Worm (Caenorhabditis elegans) whole organism, late embryonic: ENCODE measurements around the gene T13F3.6.

Source experiments
- C38D4.7 ChIP-seq: fragments of 200-800 bp; sonication (Bioruptor generic); optimal IDR thresholded peaks from 2 replicates; lab custom pipeline; 2018; ENCODE audit warnings: mild to moderate bottlenecking, missing genetic modification characterization, moderate library complexity, missing compliant biosample characterization
- F13H6.1 ChIP-seq: sonication (generic microtip); optimal IDR thresholded peaks from 2 replicates; lab custom pipeline; 2016; ENCODE audit warnings: missing genetic modification characterization, missing compliant biosample characterization
- K02D7.2 ChIP-seq: sonication (generic microtip); optimal IDR thresholded peaks from 2 replicates; lab custom pipeline; 2017; ENCODE audit warnings: mild to moderate bottlenecking, missing genetic modification characterization, missing compliant biosample characterization
- Y22D7AL.16 ChIP-seq: sonication (generic microtip); optimal IDR thresholded peaks from 2 replicates; lab custom pipeline; 2016; ENCODE audit warnings: missing genetic modification characterization, missing compliant biosample characterization
- ahr-1 ChIP-seq: sonication (generic microtip); optimal IDR thresholded peaks from 2 replicates; lab custom pipeline; 2016; ENCODE audit warnings: missing genetic modification characterization, missing compliant biosample characterization
- ama-1 ChIP-seq: fragments of 150-350 bp; optimal IDR thresholded peaks from 2 replicates; lab custom pipeline; 2014
- ceh-14 ChIP-seq: sonication (generic microtip); optimal IDR thresholded peaks from 2 replicates; lab custom pipeline; 2016; ENCODE audit warnings: missing genotype, missing genetic modification characterization, missing compliant biosample characterization
- ceh-19 ChIP-seq: fragments of 200-800 bp; sonication (Bioruptor generic); optimal IDR thresholded peaks from 2 replicates; lab custom pipeline; 2018; ENCODE audit warnings: mild to moderate bottlenecking, missing genetic modification characterization, missing compliant biosample characterization
- ceh-2 ChIP-seq: sonication (generic microtip); optimal IDR thresholded peaks from 2 replicates; lab custom pipeline; 2016; ENCODE audit warnings: missing genotype, missing genetic modification characterization, missing compliant biosample characterization
- ceh-22 ChIP-seq: sonication (generic microtip); optimal IDR thresholded peaks from 2 replicates; lab custom pipeline; 2017; ENCODE audit warnings: missing biosample characterization, missing genetic modification characterization
- ceh-30 ChIP-seq: fragments of 150-350 bp; optimal IDR thresholded peaks from 2 replicates; lab custom pipeline; 2014; ENCODE audit warnings: missing biosample characterization, missing genetic modification characterization
- ceh-31 ChIP-seq: sonication (generic microtip); optimal IDR thresholded peaks from 2 replicates; lab custom pipeline; 2016; ENCODE audit warnings: missing genetic modification characterization, missing compliant biosample characterization
- ceh-34 ChIP-seq: sonication (generic microtip); optimal IDR thresholded peaks from 2 replicates; lab custom pipeline; 2016; ENCODE audit warnings: mild to moderate bottlenecking, missing genetic modification characterization, missing compliant biosample characterization
- ceh-45 ChIP-seq: fragments of 200-800 bp; sonication (Bioruptor generic); IDR thresholded peaks from 2 replicates; pipeline ENCODE4 v1.3.6; 2022; ENCODE audit warnings: missing genetic modification reagents, missing genetic modification characterization, missing compliant biosample characterization
- ceh-48 ChIP-seq: sonication (generic microtip); optimal IDR thresholded peaks from 2 replicates; lab custom pipeline; 2016; ENCODE audit warnings: missing genetic modification characterization, inconsistent platforms, missing compliant biosample characterization
- ceh-6 ChIP-seq: fragments of 200-800 bp; sonication (Bioruptor generic); optimal IDR thresholded peaks from 2 replicates; lab custom pipeline; 2018; ENCODE audit warnings: mild to moderate bottlenecking, missing genetic modification characterization, missing compliant biosample characterization
- ceh-9 ChIP-seq: sonication (generic microtip); optimal IDR thresholded peaks from 2 replicates; lab custom pipeline; 2016; ENCODE audit warnings: mild to moderate bottlenecking, missing genetic modification characterization, inconsistent platforms, missing compliant biosample characterization
- che-1 ChIP-seq: sonication (generic microtip); optimal IDR thresholded peaks from 2 replicates; lab custom pipeline; 2016; ENCODE audit warnings: mild to moderate bottlenecking, missing genetic modification characterization, missing compliant biosample characterization
- dmd-4 ChIP-seq: sonication (generic microtip); optimal IDR thresholded peaks from 2 replicates; lab custom pipeline; 2016; ENCODE audit warnings: borderline replicate concordance, missing genetic modification characterization, missing compliant biosample characterization
- elt-2 ChIP-seq: sonication (generic microtip); optimal IDR thresholded peaks from 2 replicates; lab custom pipeline; 2016; ENCODE audit warnings: missing genetic modification reagents, missing genetic modification characterization, missing compliant biosample characterization
- elt-4 ChIP-seq: sonication (generic microtip); optimal IDR thresholded peaks from 2 replicates; lab custom pipeline; 2016; ENCODE audit warnings: missing genetic modification characterization, missing compliant biosample characterization
- ets-4 ChIP-seq: sonication (generic microtip); optimal IDR thresholded peaks from 2 replicates; lab custom pipeline; 2016; ENCODE audit warnings: missing genetic modification characterization, missing compliant biosample characterization
- eyg-1 ChIP-seq: sonication (generic microtip); optimal IDR thresholded peaks from 2 replicates; lab custom pipeline; 2016; ENCODE audit warnings: missing genotype, missing genetic modification characterization, missing compliant biosample characterization
- fax-1 ChIP-seq: sonication (generic microtip); optimal IDR thresholded peaks from 2 replicates; lab custom pipeline; 2016; ENCODE audit warnings: missing genotype, missing genetic modification characterization, missing compliant biosample characterization
- gmeb-2 ChIP-seq: sonication (generic microtip); optimal IDR thresholded peaks from 2 replicates; lab custom pipeline; 2016; ENCODE audit warnings: missing genetic modification characterization, inconsistent platforms, missing compliant biosample characterization
- hlh-13 ChIP-seq: fragments of 200-800 bp; sonication (Bioruptor generic); optimal IDR thresholded peaks from 2 replicates; lab custom pipeline; 2018; ENCODE audit warnings: mild to moderate bottlenecking, missing genetic modification characterization, missing compliant biosample characterization
- hlh-6 ChIP-seq: sonication (generic microtip); optimal IDR thresholded peaks from 2 replicates; lab custom pipeline; 2016; ENCODE audit warnings: missing genotype, missing genetic modification characterization, missing compliant biosample characterization
- hlh-8 ChIP-seq: sonication (generic microtip); optimal IDR thresholded peaks from 2 replicates; lab custom pipeline; 2016; ENCODE audit warnings: missing genotype, missing genetic modification characterization, missing compliant biosample characterization
- lim-6 ChIP-seq: sonication (generic microtip); optimal IDR thresholded peaks from 2 replicates; lab custom pipeline; 2016; ENCODE audit warnings: missing genetic modification characterization, missing compliant biosample characterization
- lin-11 ChIP-seq: fragments of 200-800 bp; sonication (Bioruptor generic); optimal IDR thresholded peaks from 2 replicates; lab custom pipeline; 2018; ENCODE audit warnings: mild to moderate bottlenecking, missing genetic modification characterization, missing compliant biosample characterization
- mec-3 ChIP-seq: sonication (generic microtip); optimal IDR thresholded peaks from 2 replicates; lab custom pipeline; 2016; ENCODE audit warnings: borderline replicate concordance, missing genetic modification characterization, missing compliant biosample characterization
- nhr-232 ChIP-seq: sonication (generic microtip); optimal IDR thresholded peaks from 2 replicates; lab custom pipeline; 2016; ENCODE audit warnings: missing genetic modification characterization, missing compliant biosample characterization
- npax-4 ChIP-seq: sonication (generic microtip); optimal IDR thresholded peaks from 2 replicates; lab custom pipeline; 2016; ENCODE audit warnings: missing genetic modification characterization, missing compliant biosample characterization
- pag-3 ChIP-seq: sonication (generic microtip); optimal IDR thresholded peaks from 2 replicates; lab custom pipeline; 2016; ENCODE audit warnings: missing compliant biosample characterization, missing genetic modification characterization, borderline replicate concordance
- pha-4 ChIP-seq: fragments of 150-350 bp; optimal IDR thresholded peaks from 2 replicates; lab custom pipeline; 2018; ENCODE audit warnings: missing biosample characterization, missing genetic modification reagents, missing genetic modification characterization
- pqm-1 ChIP-seq: sonication (generic microtip); optimal IDR thresholded peaks from 2 replicates; lab custom pipeline; 2016; ENCODE audit warnings: missing genetic modification characterization, missing compliant biosample characterization
- pros-1 ChIP-seq: fragments of 150-350 bp; optimal IDR thresholded peaks from 2 replicates; lab custom pipeline; 2014; ENCODE audit warnings: missing biosample characterization, missing genetic modification reagents, missing genetic modification characterization
- sdc-2 ChIP-seq: sonication (generic microtip); optimal IDR thresholded peaks from 2 replicates; lab custom pipeline; 2016; ENCODE audit warnings: missing genotype, missing genetic modification characterization, missing compliant biosample characterization
- syd-9 ChIP-seq: sonication (generic microtip); optimal IDR thresholded peaks from 2 replicates; lab custom pipeline; 2016; ENCODE audit warnings: mild to moderate bottlenecking, missing genetic modification characterization, moderate library complexity, missing compliant biosample characterization
- tbx-7 ChIP-seq: sonication (generic microtip); optimal IDR thresholded peaks from 2 replicates; lab custom pipeline; 2016; ENCODE audit warnings: missing genotype, missing genetic modification characterization, missing compliant biosample characterization
- unc-3 ChIP-seq, 2 experiments: fragments of 200-800 bp in 1 of 2; sonication (Bioruptor generic) in 1 of 2; sonication (generic microtip) in 1 of 2; conservative IDR thresholded peaks in 1 of 2; optimal IDR thresholded peaks in 1 of 2; 2 replicates each; pipeline versions ENCODE4 v1.3.6 to Lab custom; 2016 to 2022; ENCODE audit warnings: missing compliant biosample characterization in 2 of 2, missing genetic modification characterization in 2 of 2, missing genetic modification reagents in 1 of 2

The T13F3.6 gene

DNA sequence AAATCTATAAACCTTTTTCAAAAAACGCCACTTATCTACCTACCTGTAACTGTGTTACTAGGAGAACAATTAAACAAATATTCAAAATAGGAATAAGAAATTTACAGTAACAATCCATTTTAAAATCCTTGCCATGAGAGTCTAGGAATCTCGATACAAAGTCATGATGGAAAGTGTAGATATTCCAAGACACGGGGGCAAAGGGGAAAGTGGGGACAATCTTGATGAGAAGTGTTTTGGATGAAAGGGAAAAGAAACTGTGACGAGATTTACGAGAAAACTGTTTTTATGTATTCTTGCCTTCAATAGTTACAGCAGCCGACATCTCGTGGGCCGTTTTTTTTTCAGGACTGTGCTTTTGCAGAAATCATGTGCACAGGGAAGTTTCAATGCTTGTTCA lies 11.1 kb upstream of the T13F3.6 start, which contains the start of gene F28G4.2:
F28G4.2 (minus strand) TSS at position 175 of the 400 bp plus-strand sequence.
- TF ChIP-seq tbx-7 (tag; lab: Kevin White, UChicago) = no peak
- no peak for TF ChIP-seq ceh-34 (tag; lab: Kevin White, UChicago)
- TF ChIP-seq lin-11 (tag; lab: Kevin White, UChicago) = no peak
- TF ChIP-seq che-1 (tag; lab: Kevin White, UChicago) = no peak
- no peak for TF ChIP-seq ahr-1 (tag; lab: Kevin White, UChicago)
- no peak for TF ChIP-seq pqm-1
- no peak for TF ChIP-seq sdc-2 (tag; lab: Kevin White, UChicago)
- no peak for TF ChIP-seq dmd-4 (tag; lab: Kevin White, UChicago)
- no peak for TF ChIP-seq lim-6
- no peak for TF ChIP-seq K02D7.2 (tag; lab: Kevin White, UChicago)
- no peak for TF ChIP-seq ceh-45 (GFP tag; lab: Robert Waterston, UW)
- no peak for TF ChIP-seq ceh-9 (tag; lab: Kevin White, UChicago)
- TF ChIP-seq npax-4 (tag; lab: Kevin White, UChicago) = no peak
- TF ChIP-seq ceh-30 = no peak
- no peak for TF ChIP-seq ama-1 (lab: Kevin White, UChicago)
- no peak for TF ChIP-seq unc-3 (GFP tag; conservative IDR thresholded peaks at IDR 0.05; lab: Robert Waterston, UW)
- no peak for TF ChIP-seq unc-3 (tag; optimal IDR thresholded peaks at IDR 0.05; lab: Kevin White, UChicago)

- TF ChIP-seq elt-2 (tag; lab: Kevin White, UChicago) = peak; percentile 18
- TF ChIP-seq ceh-19 (GFP tag; lab: Kevin White, UChicago) = no peak
These were observed 6.9 kb upstream of the T13F3.6 start, which contains the start of gene cyp-37B1 for ce11 chrV:16277918-16278317. Gene cyp-37B1 (plus strand): TSS chrV:16278116.

DNA sequence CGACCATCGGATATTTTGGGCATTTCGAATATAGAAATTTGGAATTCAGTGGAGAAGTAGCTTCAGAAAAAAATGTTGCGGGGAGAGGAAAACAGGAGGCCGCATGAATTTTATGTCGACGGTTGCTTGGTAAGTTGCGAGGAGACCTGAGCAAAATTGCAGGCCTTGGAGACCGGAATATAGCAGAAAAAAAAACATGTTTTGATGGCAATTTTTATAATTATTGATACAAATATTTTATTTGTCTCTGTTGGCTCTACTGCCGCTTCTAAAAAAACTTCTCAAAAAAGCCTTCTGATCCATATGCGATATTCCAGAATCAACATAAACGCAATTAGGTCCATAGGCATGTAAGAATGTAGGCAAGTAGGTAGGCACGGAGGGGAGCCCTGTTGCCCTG lies 4.3 kb upstream of the T13F3.6 start, which contains the start of gene pacl-1:
pacl-1 (minus strand) TSS at position 101 of the 400 bp plus-strand sequence.
- TF ChIP-seq syd-9 (tag; lab: Kevin White, UChicago) (no peak), ceh-45 (GFP tag; lab: Robert Waterston, UW) (no peak), hlh-8 (tag; lab: Kevin White, UChicago) (no peak), ceh-31 (tag; lab: Kevin White, UChicago) (no peak), pag-3 (no peak), fax-1 (tag; lab: Kevin White, UChicago) (no peak), gmeb-2 (tag; lab: Kevin White, UChicago) (no peak), C38D4.7 (GFP tag; lab: Kevin White, UChicago) (no peak), ceh-22 (tag; lab: Kevin White, UChicago) (no peak), pha-4 (tag; lab: Kevin White, UChicago) (no peak), ets-4 (tag; lab: Kevin White, UChicago) (no peak), sdc-2 (tag; lab: Kevin White, UChicago) (no peak), tbx-7 (tag; lab: Kevin White, UChicago) (no peak), F13H6.1 (tag; lab: Kevin White, UChicago) (no peak), Y22D7AL.16 (tag; lab: Kevin White, UChicago) (no peak)

DNA sequence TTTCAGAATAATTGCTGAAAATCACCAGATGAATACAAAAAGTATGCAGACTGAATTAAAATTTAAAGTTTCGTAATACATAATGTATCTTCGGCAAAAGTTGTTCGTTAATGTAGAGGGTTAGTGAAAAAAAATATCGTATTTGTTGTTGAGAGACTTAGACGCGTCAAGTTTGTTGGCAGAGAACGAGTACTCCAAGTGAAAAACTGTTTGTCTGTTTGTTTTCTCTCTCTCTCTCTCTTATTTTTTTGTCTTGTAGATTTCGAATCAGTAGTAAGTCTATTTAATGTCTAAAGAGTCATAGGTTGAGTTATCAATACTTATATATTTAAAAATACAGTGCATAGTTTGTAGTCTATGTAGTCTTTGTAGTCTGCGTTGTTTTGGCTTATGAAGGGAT lies 1.5 kb downstream of the T13F3.6 start, which contains the start of the genes fbxa-2 and T13F3.8:
fbxa-2 (minus strand) TSS at position 101 of the 400 bp plus-strand sequence.
T13F3.8 (plus strand) TSS at position 245 of the 400 bp plus-strand sequence.
- no peak for TF ChIP-seq ceh-22 (tag; lab: Kevin White, UChicago)
- no peak for TF ChIP-seq mec-3 (tag; lab: Kevin White, UChicago)
- TF ChIP-seq ceh-34 (tag; lab: Kevin White, UChicago) = no peak
- no peak for TF ChIP-seq unc-3 (GFP tag; conservative IDR thresholded peaks at IDR 0.05; lab: Robert Waterston, UW)
- TF ChIP-seq unc-3 (tag; optimal IDR thresholded peaks at IDR 0.05; lab: Kevin White, UChicago) = no peak
- TF ChIP-seq nhr-232 (tag; lab: Kevin White, UChicago) = no peak
- TF ChIP-seq hlh-6 (tag; lab: Kevin White, UChicago) = no peak
- no peak for TF ChIP-seq ceh-14 (tag; lab: Kevin White, UChicago)
- no peak for TF ChIP-seq hlh-13 (GFP tag; lab: Kevin White, UChicago)
- no peak for TF ChIP-seq lin-11 (tag; lab: Kevin White, UChicago)
- no peak for TF ChIP-seq eyg-1 (tag; lab: Kevin White, UChicago)
- TF ChIP-seq che-1 (tag; lab: Kevin White, UChicago) = no peak
- TF ChIP-seq ceh-2 = no peak
- TF ChIP-seq ceh-6 (GFP tag; lab: Kevin White, UChicago) = no peak
- TF ChIP-seq ceh-48 = no peak
- no peak for TF ChIP-seq pros-1
- no peak for TF ChIP-seq elt-4 (tag; lab: Kevin White, UChicago)
